Fruit fly (Drosophila melanogaster) whole organism, embryonic: ENCODE measurements around the gene TTLL4A.
A peak's percentile ranks its signal among the peaks of the same experiment; 100 is the strongest.

Experiments used
- B-H1 ChIP-seq: fragments of 200-800 bp; sonication (Bioruptor generic); IDR thresholded peaks from 3 replicates; pipeline ENCODE4 v1.3.6; 2022; ENCODE audit warnings: missing biosample characterization, missing genetic modification characterization
- CG10209 ChIP-seq: fragments of 200-800 bp; sonication (Bioruptor generic); optimal IDR thresholded peaks from 3 replicates; lab custom pipeline; 2017; ENCODE audit warnings: missing biosample characterization, mild to moderate bottlenecking, missing genetic modification characterization, missing genetic modification reagents
- CG10959 ChIP-seq: fragments of 200-800 bp; sonication (Bioruptor generic); IDR thresholded peaks from 2 replicates; pipeline ENCODE4 v1.3.6; 2022; ENCODE audit warnings: missing biosample characterization, missing genetic modification characterization
- CG10979 ChIP-seq: fragments of 200-800 bp; sonication (Bioruptor generic); optimal IDR thresholded peaks from 2 replicates; lab custom pipeline; 2018; ENCODE audit warnings: missing biosample characterization, mild to moderate bottlenecking, missing genetic modification characterization, moderate library complexity
- CG11247 ChIP-seq: fragments of 200-800 bp; sonication (Bioruptor generic); IDR thresholded peaks from 2 replicates; pipeline ENCODE4 v1.3.6; 2022; ENCODE audit warnings: missing biosample characterization, missing genetic modification characterization
- CG11504 ChIP-seq: fragments of 200-800 bp; sonication (Bioruptor generic); optimal IDR thresholded peaks from 3 replicates; lab custom pipeline; 2019; ENCODE audit warnings: missing biosample characterization, mild to moderate bottlenecking, missing genetic modification characterization, moderate library complexity
- CG14050 ChIP-seq: fragments of 200-800 bp; sonication (Bioruptor generic); IDR thresholded peaks from 3 replicates; pipeline ENCODE4 v1.3.6; 2022; ENCODE audit warnings: missing biosample characterization, missing genetic modification characterization
- CG14667 ChIP-seq: fragments of 200-800 bp; sonication (Bioruptor generic); IDR thresholded peaks from 2 replicates; pipeline ENCODE4 v1.3.6; 2022; ENCODE audit warnings: missing biosample characterization, missing genetic modification characterization
- CG1529 ChIP-seq: fragments of 200-800 bp; sonication (Bioruptor generic); optimal IDR thresholded peaks from 3 replicates; lab custom pipeline; 2018; ENCODE audit warnings: missing biosample characterization, missing genetic modification characterization
- CG18599 ChIP-seq: fragments of 200-800 bp; sonication (Bioruptor generic); optimal IDR thresholded peaks from 3 replicates; lab custom pipeline; 2017; ENCODE audit warnings: missing biosample characterization, missing genetic modification characterization, mild to moderate bottlenecking, moderate library complexity, missing genetic modification reagents
- CG2678 ChIP-seq: fragments of 200-800 bp; sonication (Bioruptor generic); optimal IDR thresholded peaks from 3 replicates; lab custom pipeline; 2019; ENCODE audit warnings: missing biosample characterization, mild to moderate bottlenecking, missing genetic modification characterization, moderate library complexity
- CG3065 ChIP-seq: fragments of 200-800 bp; sonication (Bioruptor generic); optimal IDR thresholded peaks from 2 replicates; lab custom pipeline; 2016; ENCODE audit warnings: missing biosample characterization, missing genetic modification characterization
- CG33557 ChIP-seq: fragments of 200-800 bp; sonication (Bioruptor generic); optimal IDR thresholded peaks from 2 replicates; lab custom pipeline; 2019; ENCODE audit warnings: missing biosample characterization, mild to moderate bottlenecking, missing genetic modification characterization, moderate library complexity
- CG34224 ChIP-seq: fragments of 200-800 bp; sonication (Bioruptor generic); IDR thresholded peaks from 3 replicates; pipeline ENCODE4 v1.3.6; 2022; ENCODE audit warnings: missing biosample characterization, missing genetic modification characterization; ENCODE audit not compliant: partially characterized antibody
- CG3847 ChIP-seq: fragments of 200-800 bp; sonication (Bioruptor generic); IDR thresholded peaks from 2 replicates; pipeline ENCODE4 v1.3.6; 2022; ENCODE audit warnings: missing biosample characterization, missing genetic modification characterization
- CG4424 ChIP-seq: fragments of 200-800 bp; sonication (Bioruptor generic); optimal IDR thresholded peaks from 3 replicates; lab custom pipeline; 2016; ENCODE audit warnings: missing biosample characterization, missing genetic modification characterization
- CG5180 ChIP-seq: fragments of 200-800 bp; sonication (Bioruptor generic); optimal IDR thresholded peaks from 3 replicates; lab custom pipeline; 2017; ENCODE audit warnings: missing biosample characterization, missing genetic modification characterization, mild to moderate bottlenecking, moderate library complexity, missing genetic modification reagents
- CG6254 ChIP-seq: fragments of 200-800 bp; sonication (Bioruptor generic); optimal IDR thresholded peaks from 3 replicates; lab custom pipeline; 2017; ENCODE audit warnings: mild to moderate bottlenecking, missing biosample characterization, missing genetic modification reagents, missing genetic modification characterization
- CG6689 ChIP-seq: fragments of 200-800 bp; sonication (Bioruptor generic); IDR thresholded peaks from 2 replicates; pipeline ENCODE4 v1.3.6; 2022; ENCODE audit warnings: missing biosample characterization, missing genetic modification characterization
- CG6813 ChIP-seq: fragments of 200-800 bp; sonication (Bioruptor generic); optimal IDR thresholded peaks from 2 replicates; lab custom pipeline; 2017; ENCODE audit warnings: missing biosample characterization, missing genetic modification characterization, mild to moderate bottlenecking, moderate library complexity, missing genetic modification reagents
- D19A ChIP-seq: fragments of 200-800 bp; optimal IDR thresholded peaks from 3 replicates; lab custom pipeline; 2019; ENCODE audit warnings: missing biosample characterization, mild to moderate bottlenecking, missing genetic modification characterization, moderate library complexity
- Dll ChIP-seq: fragments of 200-800 bp; sonication (Bioruptor generic); IDR thresholded peaks from 4 replicates; pipeline ENCODE4 v1.3.6; 2022; ENCODE audit warnings: missing biosample characterization, missing genetic modification characterization; ENCODE audit not compliant: partially characterized antibody
- Dref ChIP-seq: fragments of 200-800 bp; sonication (Bioruptor generic); IDR thresholded peaks from 2 replicates; pipeline ENCODE4 v1.3.6; 2022; ENCODE audit warnings: missing biosample characterization, missing genetic modification characterization
- Ets65A ChIP-seq: fragments of 200-800 bp; sonication (Bioruptor generic); peaks from one replicate; lab custom pipeline; 2016; ENCODE audit warnings: missing biosample characterization, missing genetic modification characterization
- HLH54F ChIP-seq: fragments of 200-800 bp; sonication (Bioruptor generic); optimal IDR thresholded peaks from 3 replicates; lab custom pipeline; 2016; ENCODE audit warnings: missing biosample characterization, missing genetic modification characterization
- Hmr ChIP-seq: fragments of 200-800 bp; sonication (Bioruptor generic); optimal IDR thresholded peaks from 3 replicates; lab custom pipeline; 2017; ENCODE audit warnings: mild to moderate bottlenecking, missing biosample characterization, missing genetic modification reagents, missing genetic modification characterization
- Mad ChIP-seq: fragments of 200-800 bp; sonication (Bioruptor generic); optimal IDR thresholded peaks from 2 replicates; lab custom pipeline; 2016; ENCODE audit warnings: missing biosample characterization, missing genetic modification characterization
- Med ChIP-seq: fragments of 200-800 bp; sonication (Bioruptor generic); peaks from one replicate; lab custom pipeline; 2016; ENCODE audit warnings: missing biosample characterization, missing genetic modification characterization, mild to moderate bottlenecking, inconsistent platforms, moderate library complexity
- PHDP ChIP-seq: fragments of 200-800 bp; sonication (Bioruptor generic); optimal IDR thresholded peaks from 3 replicates; lab custom pipeline; 2018; ENCODE audit warnings: missing biosample characterization, mild to moderate bottlenecking, missing genetic modification characterization, moderate library complexity
- Sox100B ChIP-seq: fragments of 200-800 bp; sonication (Bioruptor generic); optimal IDR thresholded peaks from 3 replicates; lab custom pipeline; 2018; ENCODE audit warnings: missing biosample characterization, mild to moderate bottlenecking, missing genetic modification characterization
- Spps ChIP-seq: fragments of 200-800 bp; sonication (Bioruptor generic); optimal IDR thresholded peaks from 2 replicates; lab custom pipeline; 2018; ENCODE audit warnings: missing biosample characterization, mild to moderate bottlenecking, missing genetic modification characterization
- ato ChIP-seq: fragments of 200-800 bp; sonication (Bioruptor generic); IDR thresholded peaks from 2 replicates; pipeline ENCODE4 v1.3.6; 2022; ENCODE audit warnings: missing biosample characterization, missing genetic modification characterization; ENCODE audit not compliant: partially characterized antibody
- bsh ChIP-seq, 2 experiments: fragments of 200-800 bp; sonication (Bioruptor generic); optimal IDR thresholded peaks; 2 replicates each; lab custom pipeline; 2017 to 2018; ENCODE audit warnings: mild to moderate bottlenecking in 2 of 2, missing biosample characterization in 2 of 2, missing genetic modification characterization in 2 of 2, moderate library complexity in 1 of 2
- gem ChIP-seq: fragments of 200-800 bp; sonication (Bioruptor generic); optimal IDR thresholded peaks from 2 replicates; lab custom pipeline; 2019; ENCODE audit warnings: missing biosample characterization, mild to moderate bottlenecking, missing genetic modification characterization, moderate library complexity
- gt ChIP-seq: fragments of 200-800 bp; sonication (Bioruptor generic); IDR thresholded peaks from 2 replicates; pipeline ENCODE4 v1.3.6; 2022; ENCODE audit warnings: missing biosample characterization, missing genetic modification characterization
- h ChIP-seq: fragments of >200 bp; optimal IDR thresholded peaks from 2 replicates; lab custom pipeline; 2017
- hb ChIP-seq: fragments of 200-800 bp; sonication (Bioruptor generic); IDR thresholded peaks from 3 replicates; pipeline ENCODE4 v1.3.6; 2022; ENCODE audit warnings: missing biosample characterization, missing genetic modification characterization; ENCODE audit not compliant: partially characterized antibody
- jigr1 ChIP-seq: fragments of 200-800 bp; sonication (Bioruptor generic); IDR thresholded peaks from 3 replicates; pipeline ENCODE4 v1.3.6; 2022; ENCODE audit warnings: missing biosample characterization, missing genetic modification characterization
- lola ChIP-seq, 3 experiments: fragments of >200 bp in 2 of 3; fragments of 200-800 bp in 1 of 3; sonication (Bioruptor generic) in 1 of 3; optimal IDR thresholded peaks; 2 replicates each; lab custom pipeline; 2017 to 2019; ENCODE audit warnings: missing biosample characterization in 3 of 3, missing genetic modification characterization in 3 of 3, mild to moderate bottlenecking in 1 of 3, moderate library complexity in 1 of 3
- mirr ChIP-seq: fragments of 200-800 bp; sonication (Bioruptor generic); optimal IDR thresholded peaks from 3 replicates; lab custom pipeline; 2018; ENCODE audit warnings: missing biosample characterization, mild to moderate bottlenecking, missing genetic modification characterization
- org-1 ChIP-seq: fragments of 200-800 bp; sonication (Bioruptor generic); optimal IDR thresholded peaks from 2 replicates; lab custom pipeline; 2017; ENCODE audit warnings: missing biosample characterization, missing genetic modification characterization
- prd ChIP-seq, 3 experiments: fragments of >200 bp in 2 of 3; fragments of 200-800 bp in 1 of 3; sonication (Bioruptor generic) in 1 of 3; optimal IDR thresholded peaks in 2 of 3; IDR thresholded peaks in 1 of 3; 2 replicates in 2 of 3; 3 replicates in 1 of 3; pipeline versions ENCODE4 v1.3.6 to Lab custom; 2017 to 2022; ENCODE audit warnings: missing biosample characterization in 1 of 3, missing genetic modification characterization in 1 of 3
- ro ChIP-seq: fragments of 200-800 bp; sonication (Bioruptor generic); IDR thresholded peaks from 2 replicates; pipeline ENCODE4 v1.3.6; 2022; ENCODE audit warnings: missing biosample characterization, missing genetic modification characterization
- row ChIP-seq: fragments of 200-800 bp; sonication (Bioruptor generic); IDR thresholded peaks from 3 replicates; pipeline ENCODE4 v1.3.6; 2022; ENCODE audit warnings: missing biosample characterization, missing genetic modification characterization
- seq ChIP-seq: fragments of 200-800 bp; sonication (Bioruptor generic); IDR thresholded peaks from 2 replicates; pipeline ENCODE4 v1.3.6; 2022; ENCODE audit warnings: missing biosample characterization, missing genetic modification characterization
- tap ChIP-seq: fragments of 200-800 bp; optimal IDR thresholded peaks from 3 replicates; lab custom pipeline; 2019; ENCODE audit warnings: missing biosample characterization, mild to moderate bottlenecking, missing genetic modification characterization, moderate library complexity
- ttk ChIP-seq: fragments of 200-800 bp; sonication (Bioruptor generic); IDR thresholded peaks from 2 replicates; pipeline ENCODE4 v2.1.2; 2022; ENCODE audit warnings: missing biosample characterization, missing genetic modification characterization
- vvl ChIP-seq: fragments of 200-800 bp; sonication (Bioruptor generic); IDR thresholded peaks from 2 replicates; pipeline ENCODE4 v1.3.6; 2022; ENCODE audit warnings: missing biosample characterization, missing genetic modification characterization
- wek ChIP-seq: fragments of 200-800 bp; sonication (Bioruptor generic); optimal IDR thresholded peaks from 3 replicates; lab custom pipeline; 2018; ENCODE audit warnings: missing biosample characterization, mild to moderate bottlenecking, missing genetic modification characterization, moderate library complexity
- z ChIP-seq: fragments of 200-800 bp; sonication (Bioruptor generic); IDR thresholded peaks from 3 replicates; pipeline ENCODE4 v1.3.6; 2022; ENCODE audit warnings: missing biosample characterization, missing genetic modification characterization

TTLL4A gene

dm6 chr2L:11014018-11014611, 24.9 kb downstream of the TTLL4A start (continued):
- no peak for TF ChIP-seq D19A (tag; lab: Kevin White, UChicago)
- TF ChIP-seq CG14667 (GFP tag; lab: Robert Waterston, UW) = no peak
- TF ChIP-seq CG18599 (GFP tag; lab: Kevin White, UChicago) = no peak
- TF ChIP-seq CG11504 (tag; lab: Kevin White, UChicago) = peak; percentile 89
- TF ChIP-seq tap (tag; lab: Kevin White, UChicago) = no peak
- no peak for TF ChIP-seq Sox100B (GFP tag; lab: Kevin White, UChicago)
- TF ChIP-seq CG4424 (GFP tag; lab: Kevin White, UChicago) = peak; percentile 96
- no peak for TF ChIP-seq Spps (tag; lab: Kevin White, UChicago)
- TF ChIP-seq CG11247 (GFP tag; lab: Robert Waterston, UW) = 0 out of 2 replicates have a peak, but pooled peaks have one; percentile 27
- no peak for TF ChIP-seq CG1529 (GFP tag; lab: Kevin White, UChicago)
- TF ChIP-seq vvl (GFP tag; lab: Robert Waterston, UW) = no peak
- TF ChIP-seq CG5180 (GFP tag; lab: Kevin White, UChicago) = no peak
- TF ChIP-seq ttk (GFP tag; lab: Robert Waterston, UW) = no peak
- TF ChIP-seq org-1 (GFP tag; lab: Kevin White, UChicago) = no peak
- peak; percentile 86 for TF ChIP-seq Ets65A
- 0 out of 4 replicates have a peak, but pooled peaks have one; percentile 22 for TF ChIP-seq Dll
- no peak for TF ChIP-seq CG3065 (GFP tag; lab: Kevin White, UChicago)
- no peak for TF ChIP-seq CG3847
- no peak for TF ChIP-seq HLH54F (GFP tag; lab: Kevin White, UChicago)
- TF ChIP-seq z = no peak
- TF ChIP-seq Dref (GFP tag; lab: Robert Waterston, UW) = 0 out of 2 replicates have a peak, but pooled peaks have one; percentile 27
- peak; percentile 44 for TF ChIP-seq Med (GFP tag; lab: Kevin White, UChicago)
- no peak for TF ChIP-seq mirr (GFP tag; lab: Kevin White, UChicago)
- no peak for TF ChIP-seq hb (GFP tag; lab: Robert Waterston, UW)
- no peak for TF ChIP-seq CG10959
- TF ChIP-seq CG2678 (tag; lab: Kevin White, UChicago) = no peak
- TF ChIP-seq CG10209 (GFP tag; lab: Kevin White, UChicago) = no peak
- no peak for TF ChIP-seq wek (GFP tag; lab: Kevin White, UChicago)

DNA sequence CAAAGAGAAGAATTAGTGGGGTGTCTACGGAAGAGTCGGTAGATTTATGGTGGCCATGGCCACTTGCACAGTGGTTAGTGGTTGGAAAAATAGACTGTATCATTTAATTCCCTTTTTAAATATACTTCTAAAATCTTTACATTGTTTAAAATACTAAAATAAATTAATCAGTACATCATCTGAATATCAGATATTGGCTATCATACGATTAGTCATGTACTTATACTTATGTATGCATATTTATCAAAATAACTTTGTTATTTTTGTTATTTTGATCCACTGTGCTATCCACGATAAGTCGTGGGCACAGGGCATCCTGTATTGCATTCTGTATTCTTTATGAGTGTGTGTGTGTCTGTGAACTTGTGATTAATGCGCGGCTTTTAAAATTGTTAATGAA, 25.5 kb downstream of the TTLL4A start:
- TF ChIP-seq CG33557 (GFP tag; lab: Kevin White, UChicago) = no peak
- TF ChIP-seq gt (GFP tag; lab: Robert Waterston, UW) = no peak
- no peak for TF ChIP-seq h (lab: Kevin White, UChicago)
- no peak for TF ChIP-seq prd (optimal IDR thresholded peaks at IDR 0.05; lab: Kevin White, UChicago)
- no peak for TF ChIP-seq prd (GFP tag; IDR thresholded peaks at IDR 0.05; lab: Robert Waterston, UW)
- peak; percentile 53 for TF ChIP-seq CG6254
- no peak for TF ChIP-seq CG6813 (GFP tag; lab: Kevin White, UChicago)
- no peak for TF ChIP-seq jigr1 (GFP tag; lab: Robert Waterston, UW)
- no peak for TF ChIP-seq B-H1 (GFP tag; lab: Robert Waterston, UW)
- TF ChIP-seq Hmr (GFP tag; lab: Kevin White, UChicago) = no peak
- TF ChIP-seq CG34224 = no peak
- TF ChIP-seq row (GFP tag; lab: Robert Waterston, UW) = peak; percentile 15; the same call in 1 of the 3 replicates
- TF ChIP-seq PHDP (tag; lab: Kevin White, UChicago) = no peak
- TF ChIP-seq gem (tag; lab: Kevin White, UChicago) = peak; percentile 28
- no peak for TF ChIP-seq CG14050 (GFP tag; lab: Robert Waterston, UW)
- no peak for TF ChIP-seq seq
- TF ChIP-seq ato (GFP tag; lab: Robert Waterston, UW) = no peak
- peak; percentile 25 for TF ChIP-seq CG10979
- TF ChIP-seq Mad = no peak
- TF ChIP-seq CG6689 (GFP tag; lab: Robert Waterston, UW) = no peak
- TF ChIP-seq ro (GFP tag; lab: Robert Waterston, UW) = no peak
- peak; percentile 28 to 55 for TF ChIP-seq bsh (GFP tag; optimal IDR thresholded peaks at IDR 0.05; lab: Kevin White, UChicago)
- peak in 1 of 3 experiments; percentile 17 for TF ChIP-seq lola (GFP tag; optimal IDR thresholded peaks at IDR 0.05; lab: Kevin White, UChicago)
